Fruit fly (Drosophila melanogaster): ENCODE results near the gene Anp.

- no peak for TF ChIP-seq CTCF (optimal IDR thresholded peaks at IDR 0.05)
- no peak for TF ChIP-seq CG8478 (optimal IDR thresholded peaks at IDR 0.05)
These were observed 13.6 kb upstream of the Anp start, which contains the start of gene CG15531 for dm6 chr3R:30196128-30196527.
